Fruit fly (Drosophila melanogaster) S2 (cell line): ENCODE results near the gene CG7579.

Source experiments
- CG8478 ChIP-seq: fragments of >200 bp; optimal IDR thresholded peaks from 2 replicates; lab custom pipeline; 2018
- CTCF ChIP-seq, 2 experiments: fragments of >200 bp; optimal IDR thresholded peaks; 2 replicates each; lab custom pipeline; 2018

- no peak for TF ChIP-seq CTCF (optimal IDR thresholded peaks at IDR 0.05; lab: Kevin White, UChicago)
- no peak for TF ChIP-seq CG8478
Measured at dm6 chr3L:15728195-15728594, 45.0 kb upstream of the CG7579 start, which contains the start of gene comm.
